Fruit fly (Drosophila melanogaster): Measurements from ENCODE around the gene CG5890.

Gene CG5890

dm6 chr3R:25855594-25856305 lies at the start of gene CG5890:
CG5890 (plus strand) TSS chr3R:25856154.
- no peak for TF ChIP-seq psq (optimal IDR thresholded peaks at IDR 0.05)
- no peak for TF ChIP-seq pan (optimal IDR thresholded peaks at IDR 0.05)
- TF ChIP-seq CG8478 (optimal IDR thresholded peaks at IDR 0.05): no peak
- TF ChIP-seq EcR (GFP tag; optimal IDR thresholded peaks at IDR 0.05): no peak
- no peak for TF ChIP-seq usp (GFP tag; optimal IDR thresholded peaks at IDR 0.05)
- no peak for TF ChIP-seq Dll (optimal IDR thresholded peaks at IDR 0.05)

DNA sequence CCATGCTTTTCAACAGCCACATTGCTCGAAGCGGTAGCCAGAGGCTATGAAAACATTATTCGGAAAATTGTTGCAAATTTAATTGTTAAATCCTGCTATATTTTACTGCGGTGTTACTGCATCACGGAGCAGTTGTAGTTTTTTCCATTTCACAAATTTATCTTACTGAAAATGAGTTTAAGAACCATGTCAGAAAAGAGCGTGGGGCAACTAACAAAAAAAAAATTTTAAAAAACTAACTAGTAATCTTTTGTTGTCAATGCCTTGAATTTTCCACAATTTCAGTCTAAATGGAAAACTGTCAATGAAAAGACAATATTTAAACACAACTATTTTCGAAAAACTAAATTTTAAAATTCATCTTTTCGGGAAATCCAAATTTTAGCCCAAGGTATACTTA lies 45.2 kb upstream of the CG5890 start, which contains the start of gene CG5024:
Gene CG5024, plus strand, starts transcription at position 301 of the 400 bp plus-strand sequence.
- TF ChIP-seq CG8478 (optimal IDR thresholded peaks at IDR 0.05) (no peak), usp (GFP tag; optimal IDR thresholded peaks at IDR 0.05) (no peak), Dll (optimal IDR thresholded peaks at IDR 0.05) (no peak), pan (optimal IDR thresholded peaks at IDR 0.05) (no peak), EcR (GFP tag; optimal IDR thresholded peaks at IDR 0.05) (no peak), psq (optimal IDR thresholded peaks at IDR 0.05) (no peak)

dm6 chr3R:25811611-25812010 lies 44.3 kb upstream of the CG5890 start, which contains the start of the genes Acam and CG17770:
Acam (plus strand) TSS chr3R:25811911.
CG17770 (plus strand) TSS chr3R:25811911.
- no peak for TF ChIP-seq EcR (GFP tag; optimal IDR thresholded peaks at IDR 0.05)
- TF ChIP-seq pan (optimal IDR thresholded peaks at IDR 0.05): no peak
- no peak for TF ChIP-seq Dll (optimal IDR thresholded peaks at IDR 0.05)
- TF ChIP-seq usp (GFP tag; optimal IDR thresholded peaks at IDR 0.05): no peak
- no peak for TF ChIP-seq psq (optimal IDR thresholded peaks at IDR 0.05)
- no peak for TF ChIP-seq CG8478 (optimal IDR thresholded peaks at IDR 0.05)

DNA sequence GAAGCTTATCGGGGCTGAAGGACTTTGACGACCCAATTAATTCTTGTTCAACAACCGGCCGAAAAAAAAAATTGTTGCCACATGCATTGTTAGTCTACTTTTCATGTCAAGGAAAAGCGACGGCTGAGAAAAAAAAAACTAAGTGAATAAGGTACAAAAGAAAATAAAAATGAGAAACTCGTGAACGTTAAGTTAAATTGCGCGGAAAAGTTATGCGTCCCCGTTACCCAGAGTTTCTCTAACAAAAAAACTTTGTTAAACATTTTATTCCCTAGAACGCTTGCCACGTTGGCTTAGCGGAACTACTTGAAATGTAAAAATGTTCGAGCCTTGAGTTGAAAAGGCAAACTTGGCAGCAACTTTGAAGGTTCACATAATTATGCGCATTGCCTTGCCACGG lies 40.8 kb upstream of the CG5890 start, which contains the start of gene CG14354:
Gene CG14354, plus strand, starts transcription at position 301 of the 400 bp plus-strand sequence.
- TF ChIP-seq pan (optimal IDR thresholded peaks at IDR 0.05) (no peak), psq (optimal IDR thresholded peaks at IDR 0.05) (no peak), CG8478 (optimal IDR thresholded peaks at IDR 0.05) (no peak), usp (GFP tag; optimal IDR thresholded peaks at IDR 0.05) (no peak), EcR (GFP tag; optimal IDR thresholded peaks at IDR 0.05) (no peak), Dll (optimal IDR thresholded peaks at IDR 0.05) (no peak)

dm6 chr3R:25829598-25829997 lies 26.4 kb upstream of the CG5890 start, which contains the start of gene Mst57Dc:
Mst57Dc (minus strand) TSS chr3R:25829698.
- TF ChIP-seq usp (GFP tag; optimal IDR thresholded peaks at IDR 0.05) (no peak), psq (optimal IDR thresholded peaks at IDR 0.05) (no peak), Dll (optimal IDR thresholded peaks at IDR 0.05) (no peak), pan (optimal IDR thresholded peaks at IDR 0.05) (no peak), EcR (GFP tag; optimal IDR thresholded peaks at IDR 0.05) (no peak)

- TF ChIP-seq CG8478 (optimal IDR thresholded peaks at IDR 0.05): no peak
- no peak for TF ChIP-seq psq (optimal IDR thresholded peaks at IDR 0.05)
- TF ChIP-seq pan (optimal IDR thresholded peaks at IDR 0.05): no peak
- TF ChIP-seq Dll (optimal IDR thresholded peaks at IDR 0.05): no peak
- no peak for TF ChIP-seq usp (GFP tag; optimal IDR thresholded peaks at IDR 0.05)
- no peak for TF ChIP-seq EcR (GFP tag; optimal IDR thresholded peaks at IDR 0.05)
Measured at dm6 chr3R:25830128-25830527, 25.8 kb upstream of the CG5890 start, which contains the start of gene Sfp96F. Sfp96F (minus strand) TSS chr3R:25830228.

dm6 chr3R:25830814-25831213 lies 25.1 kb upstream of the CG5890 start, which contains the start of gene Mst57Db:
Mst57Db (minus strand) TSS chr3R:25830914.
- TF ChIP-seq psq (optimal IDR thresholded peaks at IDR 0.05) (no peak), EcR (GFP tag; optimal IDR thresholded peaks at IDR 0.05) (no peak), CG8478 (optimal IDR thresholded peaks at IDR 0.05) (no peak), Dll (optimal IDR thresholded peaks at IDR 0.05) (no peak), pan (optimal IDR thresholded peaks at IDR 0.05) (no peak), usp (GFP tag; optimal IDR thresholded peaks at IDR 0.05) (no peak)

DNA sequence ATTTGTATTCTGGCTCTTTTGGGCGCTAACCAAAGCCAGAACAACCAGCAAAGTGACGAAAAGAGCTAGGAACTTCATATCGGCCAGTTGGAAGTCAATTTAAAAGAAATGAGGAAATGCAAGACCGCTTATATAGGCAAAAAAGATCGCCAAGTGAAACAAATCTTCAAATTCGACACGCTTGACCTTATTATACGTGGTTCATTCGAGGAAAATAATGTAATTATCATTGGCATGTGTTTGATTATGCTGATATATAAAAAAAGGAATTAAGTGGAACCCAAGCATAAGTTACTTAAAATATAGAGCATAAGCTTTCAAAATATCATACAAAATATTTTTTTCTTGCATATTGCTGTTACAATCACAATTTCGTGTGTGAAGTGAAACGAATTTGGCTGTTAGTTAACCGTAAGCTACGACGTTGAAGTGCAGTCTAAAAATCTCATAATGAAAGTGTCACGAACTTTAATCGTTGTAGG lies 24.1 kb upstream of the CG5890 start, which contains the start of the genes Mst57Da and alpha4GT2:
Gene Mst57Da, minus strand, starts transcription at position 101 of the 482 bp plus-strand sequence.
Gene alpha4GT2, plus strand, starts transcription at position 432 of the 482 bp plus-strand sequence.
- TF ChIP-seq pan (optimal IDR thresholded peaks at IDR 0.05) (no peak), psq (optimal IDR thresholded peaks at IDR 0.05) (no peak), usp (GFP tag; optimal IDR thresholded peaks at IDR 0.05) (no peak), EcR (GFP tag; optimal IDR thresholded peaks at IDR 0.05) (no peak), Dll (optimal IDR thresholded peaks at IDR 0.05) (no peak), CG8478 (optimal IDR thresholded peaks at IDR 0.05) (no peak)

DNA sequence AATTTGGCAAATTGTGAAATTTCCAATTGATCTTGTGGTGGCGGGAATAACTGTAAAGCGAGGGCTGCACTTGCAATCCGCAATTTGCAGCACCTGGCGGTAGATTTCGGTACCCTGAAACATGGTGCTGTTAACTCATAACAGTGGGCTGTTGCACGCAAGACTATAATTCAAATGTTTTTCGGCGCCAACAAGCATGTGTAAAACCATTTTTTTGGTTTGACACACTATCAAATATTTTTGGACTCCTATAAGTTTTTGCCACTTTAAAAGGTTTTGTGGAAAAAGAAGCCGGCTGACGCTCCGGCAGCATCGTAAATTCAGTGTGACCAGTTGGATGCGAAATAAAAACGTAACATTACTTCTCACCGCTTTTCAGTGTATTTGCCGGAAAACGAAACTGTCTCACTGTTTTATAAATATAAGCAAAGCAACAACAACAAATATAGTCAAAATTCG lies 4.7 kb upstream of the CG5890 start, which contains the start of the genes CG14545 and CG5886:
Gene CG14545, minus strand, starts transcription at position 68 of the 459 bp plus-strand sequence.
Gene CG5886, plus strand, starts transcription at position 409 of the 459 bp plus-strand sequence.
- TF ChIP-seq usp (GFP tag; optimal IDR thresholded peaks at IDR 0.05) (no peak), psq (optimal IDR thresholded peaks at IDR 0.05) (no peak), pan (optimal IDR thresholded peaks at IDR 0.05) (no peak), CG8478 (optimal IDR thresholded peaks at IDR 0.05) (no peak), EcR (GFP tag; optimal IDR thresholded peaks at IDR 0.05) (no peak), Dll (optimal IDR thresholded peaks at IDR 0.05) (no peak)

dm6 chr3R:25854825-25855224 lies 1.1 kb upstream of the CG5890 start:
- TF ChIP-seq CG8478 (optimal IDR thresholded peaks at IDR 0.05): no peak
- TF ChIP-seq EcR (GFP tag; optimal IDR thresholded peaks at IDR 0.05): no peak
- TF ChIP-seq psq (optimal IDR thresholded peaks at IDR 0.05): no peak
- no peak for TF ChIP-seq usp (GFP tag; optimal IDR thresholded peaks at IDR 0.05)
- TF ChIP-seq pan (optimal IDR thresholded peaks at IDR 0.05): no peak
- TF ChIP-seq Dll (optimal IDR thresholded peaks at IDR 0.05): no peak

- no peak for TF ChIP-seq usp (GFP tag; optimal IDR thresholded peaks at IDR 0.05)
Measured at dm6 chr3R:25870389-25870788, 14.4 kb downstream of the CG5890 start.

- no peak for TF ChIP-seq CG8478 (optimal IDR thresholded peaks at IDR 0.05)
- no peak for TF ChIP-seq pan (optimal IDR thresholded peaks at IDR 0.05)
- TF ChIP-seq psq (optimal IDR thresholded peaks at IDR 0.05): no peak
- TF ChIP-seq usp (GFP tag; optimal IDR thresholded peaks at IDR 0.05): no peak
- TF ChIP-seq EcR (GFP tag; optimal IDR thresholded peaks at IDR 0.05): no peak
- TF ChIP-seq Dll (optimal IDR thresholded peaks at IDR 0.05): no peak
Measured at dm6 chr3R:25876639-25877038, 20.7 kb downstream of the CG5890 start.

Measured in whole organism.